Fruit fly (Drosophila melanogaster) whole organism, wandering third instar larva: ENCODE results near the gene ctrip.

ENCODE experiments used
- CG9705 ChIP-seq: fragments of 200-800 bp; sonication (Bioruptor generic); optimal IDR thresholded peaks from 2 replicates; lab custom pipeline; 2018; ENCODE audit warnings: missing biosample characterization, mild to moderate bottlenecking, missing genetic modification characterization
- Dfd ChIP-seq: fragments of >200 bp; optimal IDR thresholded peaks from 2 replicates; lab custom pipeline; 2017; ENCODE audit warnings: missing biosample characterization, missing genetic modification characterization
- GATAd ChIP-seq: sonication (Bioruptor generic); optimal IDR thresholded peaks from 2 replicates; lab custom pipeline; 2016; ENCODE audit warnings: missing biosample characterization, missing genetic modification characterization
- HLH106 ChIP-seq: fragments of 200-800 bp; optimal IDR thresholded peaks from 3 replicates; lab custom pipeline; 2019; ENCODE audit warnings: missing biosample characterization, mild to moderate bottlenecking, missing genetic modification characterization, moderate library complexity
- Jra ChIP-seq: sonication (Bioruptor generic); optimal IDR thresholded peaks from 2 replicates; lab custom pipeline; 2016; ENCODE audit warnings: missing biosample characterization, missing genetic modification characterization
- Myc ChIP-seq: fragments of >200 bp; optimal IDR thresholded peaks from 2 replicates; lab custom pipeline; 2017
- OdsH ChIP-seq: fragments of 200-800 bp; sonication (Bioruptor generic); optimal IDR thresholded peaks from 2 replicates; lab custom pipeline; 2016; ENCODE audit warnings: missing biosample characterization, mild to moderate bottlenecking, missing genetic modification characterization
- Rel ChIP-seq, 2 experiments: fragments of 200-800 bp; sonication (Bioruptor generic) in 1 of 2; optimal IDR thresholded peaks; 2 replicates in 1 of 2; 3 replicates in 1 of 2; lab custom pipeline; 2016 to 2019; ENCODE audit warnings: mild to moderate bottlenecking in 2 of 2, missing biosample characterization in 2 of 2, missing genetic modification characterization in 2 of 2, moderate library complexity in 1 of 2
- Vsx2 ChIP-seq: fragments of 200-300, 225-300 bp; sonication (Bioruptor generic); optimal IDR thresholded peaks from 2 replicates; lab custom pipeline; 2018; ENCODE audit warnings: missing biosample characterization, missing genetic modification characterization; ENCODE audit not compliant: partially characterized antibody
- foxo ChIP-seq, 2 experiments: fragments of 200-800 bp; sonication (Bioruptor generic); optimal IDR thresholded peaks; 2 replicates in 1 of 2; 3 replicates in 1 of 2; lab custom pipeline; 2016 to 2017; ENCODE audit warnings: missing biosample characterization in 2 of 2, missing genetic modification characterization in 2 of 2
- fru ChIP-seq: fragments of 200-800 bp; sonication (Bioruptor generic); optimal IDR thresholded peaks from 3 replicates; lab custom pipeline; 2016; ENCODE audit warnings: missing biosample characterization, mild to moderate bottlenecking, missing genetic modification characterization
- jim ChIP-seq: fragments of 175-275, 200-325 bp; sonication (Bioruptor generic); optimal IDR thresholded peaks from 2 replicates; lab custom pipeline; 2016; ENCODE audit warnings: missing biosample characterization, mild to moderate bottlenecking, missing genetic modification characterization
- pan ChIP-seq: fragments of >200 bp; optimal IDR thresholded peaks from 2 replicates; lab custom pipeline; 2017
- usp ChIP-seq: fragments of >200 bp; optimal IDR thresholded peaks from 2 replicates; lab custom pipeline; 2017; ENCODE audit warnings: missing biosample characterization, missing genetic modification characterization

dm6 chr3R:4835315-4835714 lies 23.4 kb upstream of the ctrip start:
- TF ChIP-seq CG9705 (GFP tag; lab: Kevin White, UChicago) (no peak), pan (lab: Kevin White, UChicago) (no peak), usp (GFP tag; lab: Kevin White, UChicago) (no peak), Vsx2 (no peak), Dfd (GFP tag; lab: Kevin White, UChicago) (no peak), Myc (lab: Kevin White, UChicago) (no peak), OdsH (no peak), GATAd (GFP tag; lab: Kevin White, UChicago) (no peak), fru (GFP tag; lab: Kevin White, UChicago) (no peak), foxo (GFP tag; optimal IDR thresholded peaks at IDR 0.05; lab: Kevin White, UChicago) (no peak), jim (GFP tag; lab: Kevin White, UChicago) (no peak), Jra (GFP tag; lab: Kevin White, UChicago) (no peak), HLH106 (tag; lab: Kevin White, UChicago) (no peak), Rel (GFP tag; optimal IDR thresholded peaks at IDR 0.05; lab: Kevin White, UChicago) (no peak), Rel (tag; optimal IDR thresholded peaks at IDR 0.05; lab: Kevin White, UChicago) (no peak)
